Worm (Caenorhabditis elegans) whole organism, L3 larva: Measurements from ENCODE around the gene F46B6.2.

Experiments used
- aly-2 ChIP-seq: fragments of 150-350 bp; optimal IDR thresholded peaks from 2 replicates; lab custom pipeline; 2014; ENCODE audit warnings: missing biosample characterization, missing genetic modification characterization
- ceh-16 ChIP-seq: sonication (generic microtip); optimal IDR thresholded peaks from 2 replicates; lab custom pipeline; 2017; ENCODE audit warnings: missing biosample characterization, missing genetic modification characterization
- ceh-28 ChIP-seq: fragments of 150-350 bp; optimal IDR thresholded peaks from 2 replicates; lab custom pipeline; 2014; ENCODE audit warnings: missing biosample characterization, missing genetic modification reagents, missing genetic modification characterization
- ceh-82 ChIP-seq: fragments of 150-350 bp; optimal IDR thresholded peaks from 2 replicates; lab custom pipeline; 2014; ENCODE audit warnings: missing biosample characterization, missing genetic modification characterization
- ceh-9 ChIP-seq: sonication (generic microtip); optimal IDR thresholded peaks from 2 replicates; lab custom pipeline; 2018; ENCODE audit warnings: missing biosample characterization, missing genetic modification characterization
- daf-12 ChIP-seq: fragments of 150-350 bp; optimal IDR thresholded peaks from 2 replicates; lab custom pipeline; 2014; ENCODE audit warnings: missing biosample characterization, missing genetic modification reagents, missing genetic modification characterization
- egl-27 ChIP-seq: sonication (generic microtip); optimal IDR thresholded peaks from 4 replicates; lab custom pipeline; 2017; ENCODE audit warnings: missing biosample characterization, missing genetic modification reagents, missing genetic modification characterization
- egl-5 ChIP-seq: fragments of 150-350 bp; optimal IDR thresholded peaks from 2 replicates; lab custom pipeline; 2017; ENCODE audit warnings: missing biosample characterization, missing genetic modification reagents, missing genetic modification characterization, inconsistent platforms
- elt-2 ChIP-seq: sonication (generic microtip); optimal IDR thresholded peaks from 2 replicates; lab custom pipeline; 2016; ENCODE audit warnings: missing genetic modification reagents, mild to moderate bottlenecking, missing genetic modification characterization, missing compliant biosample characterization
- eor-1 ChIP-seq, 2 experiments: fragments of 150-350 bp; optimal IDR thresholded peaks; 2 replicates each; lab custom pipeline; 2014 to 2018; ENCODE audit warnings: missing biosample characterization in 2 of 2, missing genetic modification characterization in 2 of 2
- fkh-10 ChIP-seq: sonication (generic microtip); optimal IDR thresholded peaks from 2 replicates; lab custom pipeline; 2017; ENCODE audit warnings: missing biosample characterization, missing genetic modification reagents, missing genetic modification characterization
- fkh-2 ChIP-seq: fragments of 150-350 bp; optimal IDR thresholded peaks from 2 replicates; lab custom pipeline; 2014; ENCODE audit warnings: missing biosample characterization, missing genetic modification reagents, missing genetic modification characterization
- fos-1 ChIP-seq: fragments of 150-350 bp; optimal IDR thresholded peaks from 2 replicates; lab custom pipeline; 2014; ENCODE audit warnings: missing biosample characterization, missing genetic modification characterization
- lin-15B ChIP-seq: fragments of 150-350 bp; optimal IDR thresholded peaks from 2 replicates; lab custom pipeline; 2014; ENCODE audit warnings: missing biosample characterization, missing genetic modification characterization
- lsy-12 ChIP-seq: sonication (generic microtip); optimal IDR thresholded peaks from 2 replicates; lab custom pipeline; 2016; ENCODE audit warnings: mild to moderate bottlenecking, missing genetic modification characterization, missing compliant biosample characterization
- mml-1 ChIP-seq: fragments of 150-350 bp; sonication (generic microtip); optimal IDR thresholded peaks from 3 replicates; lab custom pipeline; 2014; ENCODE audit warnings: missing biosample characterization, missing genetic modification characterization
- nfya-1 ChIP-seq: sonication (generic microtip); optimal IDR thresholded peaks from 2 replicates; lab custom pipeline; 2017; ENCODE audit warnings: missing genetic modification characterization, mild to moderate bottlenecking, missing compliant biosample characterization, antibody characterized with exemption, moderate library complexity; ENCODE audit not compliant: insufficient read depth
- nhr-12 ChIP-seq: fragments of 150-350 bp; optimal IDR thresholded peaks from 2 replicates; lab custom pipeline; 2014; ENCODE audit warnings: missing biosample characterization, missing genetic modification characterization
- nhr-43 ChIP-seq: sonication (generic microtip); optimal IDR thresholded peaks from 2 replicates; lab custom pipeline; 2016; ENCODE audit warnings: mild to moderate bottlenecking, missing genetic modification characterization, missing compliant biosample characterization; ENCODE audit not compliant: poor library complexity, severe bottlenecking
- nhr-77 ChIP-seq: fragments of 150-350 bp; optimal IDR thresholded peaks from 2 replicates; lab custom pipeline; 2014; ENCODE audit warnings: missing biosample characterization, missing genetic modification characterization
- pha-4 ChIP-seq: fragments of 150-350 bp; optimal IDR thresholded peaks from 2 replicates; lab custom pipeline; 2014; ENCODE audit warnings: missing biosample characterization, missing genetic modification reagents, missing genetic modification characterization
- sea-2 ChIP-seq: fragments of 150-350 bp; sonication (generic microtip); optimal IDR thresholded peaks from 4 replicates; lab custom pipeline; 2014; ENCODE audit warnings: missing biosample characterization, missing genetic modification reagents, missing genetic modification characterization
- tbx-2 ChIP-seq: sonication (generic microtip); optimal IDR thresholded peaks from 2 replicates; lab custom pipeline; 2016; ENCODE audit warnings: mild to moderate bottlenecking, missing genetic modification characterization, missing compliant biosample characterization
- unc-39 ChIP-seq: sonication (generic microtip); optimal IDR thresholded peaks from 4 replicates; lab custom pipeline; 2017; ENCODE audit warnings: missing biosample characterization, missing genetic modification characterization
- zag-1 ChIP-seq: fragments of 150-350 bp; optimal IDR thresholded peaks from 2 replicates; lab custom pipeline; 2014; ENCODE audit warnings: missing biosample characterization, missing genetic modification characterization
- ztf-11 ChIP-seq: fragments of 150-350 bp; optimal IDR thresholded peaks from 2 replicates; lab custom pipeline; 2014; ENCODE audit warnings: missing biosample characterization, missing genetic modification characterization

F46B6.2 gene

DNA sequence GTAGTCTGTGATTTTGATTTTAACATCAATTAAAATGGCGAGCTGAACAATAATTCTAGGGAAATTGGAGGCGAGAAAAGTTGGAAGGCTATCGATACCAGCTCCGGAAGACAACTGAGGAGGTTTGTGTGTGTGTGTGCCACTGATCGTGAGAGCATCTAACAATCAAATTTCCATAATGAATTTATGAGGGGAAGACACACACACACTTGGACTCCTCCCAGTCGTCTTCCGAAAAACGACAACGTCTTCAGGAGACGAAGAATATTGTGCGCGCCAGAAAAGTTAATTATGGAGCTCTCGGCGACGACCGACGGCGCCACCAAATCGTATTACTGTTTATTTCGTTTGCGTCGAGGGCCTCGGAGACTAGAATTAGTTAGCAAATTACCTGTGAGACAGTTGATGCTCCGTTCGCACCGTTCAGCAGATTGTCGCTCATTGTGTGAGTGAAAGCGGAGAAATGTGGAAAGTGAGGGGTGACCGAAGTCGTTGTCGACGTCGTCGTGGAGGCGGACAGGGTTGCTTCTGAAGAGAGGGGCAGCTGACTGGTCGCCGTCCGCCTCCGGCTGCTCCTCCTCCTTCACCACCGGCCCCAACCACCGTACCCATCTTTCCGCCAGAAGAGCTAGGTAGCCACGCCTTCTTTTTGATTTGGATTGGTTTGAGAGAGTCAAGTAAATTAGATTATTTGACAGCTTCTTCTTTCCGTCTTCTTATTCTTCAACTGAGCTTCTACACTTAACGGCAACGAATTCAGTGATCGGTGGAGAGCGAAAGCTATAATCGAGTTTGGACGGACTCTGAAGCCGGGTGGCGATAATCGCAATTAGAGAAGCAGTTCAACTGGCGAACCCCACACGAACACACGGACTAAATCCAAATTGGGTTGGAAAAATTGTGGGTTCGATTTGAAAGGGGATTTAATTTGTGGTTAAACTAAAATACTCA lies 3.0 kb upstream of the F46B6.2 start, which contains the start of gene unc-42:
unc-42 (minus strand) TSS at position 564 of the 951 bp plus-strand sequence.
- TF ChIP-seq elt-2 (tag; lab: Kevin White, UChicago) = no peak
- TF ChIP-seq mml-1 (tag; lab: Kevin White, UChicago) = no peak
- no peak for TF ChIP-seq unc-39 (tag; lab: Kevin White, UChicago)
- TF ChIP-seq fkh-10 (GFP tag; lab: Kevin White, UChicago) = peak; percentile 56
- peak; percentile 61 for TF ChIP-seq nfya-1 (tag; lab: Kevin White, UChicago)

DNA sequence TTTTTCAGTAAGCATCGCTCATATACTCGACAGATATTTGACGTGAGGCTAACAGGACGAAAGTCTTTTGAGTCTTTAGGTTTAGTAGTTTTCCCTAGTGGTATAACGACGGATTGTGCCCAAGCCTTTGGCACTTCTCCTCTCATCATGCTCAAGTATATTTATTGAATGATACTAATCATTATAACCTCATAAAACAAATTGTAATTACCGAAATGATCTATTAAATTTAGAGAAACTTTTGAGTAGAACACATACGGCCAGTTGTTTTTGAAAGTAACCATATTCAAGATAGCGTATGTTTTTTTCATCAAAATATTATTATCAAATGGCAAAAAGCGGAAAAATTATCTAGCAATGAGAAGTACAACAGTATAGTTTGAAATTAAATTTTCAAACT lies 774 bp upstream of the F46B6.2 start:
- TF ChIP-seq ceh-28 (tag; lab: Kevin White, UChicago) = no peak
- no peak for TF ChIP-seq unc-39 (tag; lab: Kevin White, UChicago)
- TF ChIP-seq lin-15B (tag; lab: Kevin White, UChicago) = no peak
- TF ChIP-seq fos-1 = no peak
- no peak for TF ChIP-seq pha-4
- TF ChIP-seq zag-1 (tag; lab: Kevin White, UChicago) = no peak

DNA sequence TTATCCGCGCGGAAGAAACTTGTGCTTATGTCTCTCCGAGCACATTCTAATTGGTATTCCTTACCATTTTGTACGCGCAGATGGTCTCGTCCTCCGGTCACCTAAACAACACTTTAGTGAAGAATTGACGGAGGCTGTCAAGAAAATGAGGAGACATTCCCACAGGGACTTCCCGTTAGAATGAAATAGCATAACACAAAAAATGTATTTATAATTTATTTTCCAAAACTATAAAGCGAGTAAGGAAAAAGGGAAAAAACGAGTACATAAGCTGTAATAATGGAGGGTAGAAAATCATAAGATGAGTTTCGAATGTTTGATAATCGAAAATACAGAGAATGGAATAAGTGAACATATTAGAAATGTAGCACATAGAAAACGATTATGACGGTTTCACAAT lies 3.6 kb downstream of the F46B6.2 start, which contains the start of gene F46B6.12:
F46B6.12 (minus strand) TSS at position 101 of the 400 bp plus-strand sequence.
- no peak for TF ChIP-seq fkh-2 (tag; lab: Kevin White, UChicago)
- TF ChIP-seq ceh-82 = no peak
- no peak for TF ChIP-seq zag-1 (tag; lab: Kevin White, UChicago)
- TF ChIP-seq nhr-43 (tag; lab: Kevin White, UChicago) = no peak
- TF ChIP-seq ceh-16 (tag; lab: Kevin White, UChicago) = no peak
- TF ChIP-seq aly-2 (tag; lab: Kevin White, UChicago) = no peak
- no peak for TF ChIP-seq daf-12 (tag; lab: Kevin White, UChicago)
- no peak for TF ChIP-seq fos-1
- no peak for TF ChIP-seq tbx-2

DNA sequence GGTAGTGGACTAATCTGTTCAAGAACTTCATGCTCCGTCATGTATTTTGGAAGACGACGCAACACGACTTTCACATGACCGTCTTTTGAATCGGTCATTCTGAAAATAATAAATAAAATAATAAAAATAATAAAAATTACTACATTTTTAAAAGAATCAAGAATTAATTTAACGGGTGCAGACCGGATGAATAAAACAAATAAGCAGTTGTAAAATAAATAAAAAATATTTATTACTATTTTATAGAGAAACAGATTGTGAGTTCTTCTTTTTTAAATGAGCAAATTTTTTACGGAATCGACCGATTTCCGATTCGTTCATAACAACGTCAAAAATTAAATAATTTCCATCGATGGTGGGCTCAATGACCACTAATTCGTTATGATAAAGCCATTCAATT lies 5.6 kb downstream of the F46B6.2 start, which contains the start of gene smg-4:
smg-4 (minus strand) TSS at position 101 of the 400 bp plus-strand sequence.
- TF ChIP-seq egl-5 (tag; lab: Kevin White, UChicago) (no peak), nhr-12 (tag; lab: Kevin White, UChicago) (no peak), ceh-28 (tag; lab: Kevin White, UChicago) (no peak), lsy-12 (tag; lab: Kevin White, UChicago) (no peak), nhr-43 (tag; lab: Kevin White, UChicago) (no peak), ztf-11 (tag; lab: Kevin White, UChicago) (no peak)

DNA sequence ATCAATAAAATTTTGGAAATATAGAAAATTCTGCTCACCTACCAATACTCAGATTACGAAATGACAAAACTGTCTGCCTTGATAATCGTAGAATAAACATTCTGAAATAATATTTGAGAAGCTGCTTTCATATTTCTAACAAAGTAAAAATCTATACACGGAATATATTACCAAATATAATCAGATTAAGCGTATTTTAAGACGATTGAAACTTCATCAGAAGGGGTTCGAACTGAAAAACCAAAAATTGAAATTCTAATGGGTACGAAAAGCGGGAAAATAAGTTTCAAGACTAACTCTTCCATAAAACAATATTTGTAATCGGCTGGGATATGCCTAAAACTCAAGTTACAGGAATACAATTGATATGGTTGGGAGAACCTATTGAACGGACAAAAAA lies 7.3 kb downstream of the F46B6.2 start, which contains the start of gene F46B6.4:
F46B6.4 (minus strand) TSS at position 101 of the 400 bp plus-strand sequence.
- no peak for TF ChIP-seq egl-5 (tag; lab: Kevin White, UChicago)
- TF ChIP-seq aly-2 (tag; lab: Kevin White, UChicago) = no peak
- TF ChIP-seq sea-2 (GFP tag; lab: Kevin White, UChicago) = no peak
- TF ChIP-seq egl-27 (tag; lab: Kevin White, UChicago) = no peak
- TF ChIP-seq lsy-12 (tag; lab: Kevin White, UChicago) = no peak

DNA sequence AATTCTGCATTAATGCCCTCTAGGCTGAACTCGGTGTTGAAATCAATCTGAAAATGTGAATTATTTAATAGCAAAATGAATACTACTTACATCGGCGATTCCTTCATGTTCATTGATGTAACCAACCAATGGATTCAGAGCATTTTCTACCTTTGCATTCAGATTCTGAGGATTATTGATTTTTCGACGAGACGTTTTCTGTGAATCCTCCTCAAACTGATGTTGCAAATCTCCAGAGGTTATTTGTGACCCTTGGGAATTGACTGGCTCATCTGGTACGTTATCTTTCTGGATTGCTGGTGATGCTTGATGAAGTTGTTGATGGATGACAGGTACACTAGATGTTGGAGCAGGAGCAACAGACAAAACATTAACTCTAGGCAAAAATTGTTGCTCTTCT lies 10.0 kb downstream of the F46B6.2 start:
- TF ChIP-seq fos-1 = no peak
- TF ChIP-seq lsy-12 (tag; lab: Kevin White, UChicago) = no peak
- TF ChIP-seq nfya-1 (tag; lab: Kevin White, UChicago) = no peak
- TF ChIP-seq fkh-2 (tag; lab: Kevin White, UChicago) = no peak
- no peak for TF ChIP-seq nhr-12 (tag; lab: Kevin White, UChicago)
- TF ChIP-seq unc-39 (tag; lab: Kevin White, UChicago) = no peak
- no peak for TF ChIP-seq nhr-43 (tag; lab: Kevin White, UChicago)
- TF ChIP-seq ceh-9 (tag; lab: Kevin White, UChicago) = no peak
- TF ChIP-seq eor-1 (tag; optimal IDR thresholded peaks at IDR 0.05; lab: Kevin White, UChicago) = no peak
- no peak for TF ChIP-seq nhr-77 (tag; lab: Kevin White, UChicago)
- no peak for TF ChIP-seq ceh-82
- TF ChIP-seq ceh-16 (tag; lab: Kevin White, UChicago) = no peak
